Comparison of ENCODE assay signal across 1 fruit fly cellular context in genomic region chr3R:16356215-16356862, dm6.
TF ChIP-seq lines count a peak whose summit lies in the region.

No protein-coding gene starts in this region.

TF ChIP-seq in whole organism, embryonic, 481 proteins besides CTCF, POLR2A, EP300 and RAD21 (continued from another document):
- TF ChIP-seq CG1832 (GFP tag; optimal IDR thresholded peaks at IDR 0.05; lab: Kevin White, UChicago): no peak
- peak; percentile 46 for TF ChIP-seq run (tag; optimal IDR thresholded peaks at IDR 0.05; lab: Kevin White, UChicago)
- TF ChIP-seq oc (tag; optimal IDR thresholded peaks at IDR 0.05; lab: Kevin White, UChicago): peak; percentile 24
- TF ChIP-seq CG13624 (GFP tag; optimal IDR thresholded peaks at IDR 0.05; lab: Kevin White, UChicago): no peak
